Fruit fly (Drosophila melanogaster): ENCODE results near the gene Ugt36A1.
A peak's percentile ranks its signal among the peaks of the same experiment; 100 is the strongest.

The Ugt36A1 gene

dm6 chr2L:3656667-3657066 is 37.8 kb downstream of the Ugt36A1 start, which contains the start of gene for (continued):
- TF ChIP-seq Elba2 (GFP tag; optimal IDR thresholded peaks at IDR 0.05) (no peak), CG34224 (GFP tag; IDR thresholded peaks at IDR 0.05; ENCODE audit: partially characterized antibody) (no peak), TFAM (GFP tag; optimal IDR thresholded peaks at IDR 0.05) (no peak), CG17612 (GFP tag; IDR thresholded peaks at IDR 0.05) (no peak), CG12236 (GFP tag; optimal IDR thresholded peaks at IDR 0.05) (no peak), Hey (tag; optimal IDR thresholded peaks at IDR 0.05) (no peak), wdn (GFP tag; IDR thresholded peaks at IDR 0.05) (no peak), pita (GFP tag; optimal IDR thresholded peaks at IDR 0.05) (no peak), CG13123 (GFP tag; optimal IDR thresholded peaks at IDR 0.05) (no peak), CG1024 (GFP tag; IDR thresholded peaks at IDR 0.05) (no peak), esg (GFP tag; conservative IDR thresholded peaks at IDR 0.05) (no peak), CG18619 (GFP tag; optimal IDR thresholded peaks at IDR 0.05) (no peak), Ada2b (GFP tag; IDR thresholded peaks at IDR 0.05) (no peak), Atf6 (GFP tag; IDR thresholded peaks at IDR 0.05) (no peak), odd (GFP tag; optimal IDR thresholded peaks at IDR 0.05) (no peak), amos (GFP tag; IDR thresholded peaks at IDR 0.05; ENCODE audit: partially characterized antibody) (peak; percentile 9; the same call in 1 of the 2 replicates), Scr (GFP tag; IDR thresholded peaks at IDR 0.05; ENCODE audit: partially characterized antibody) (no peak), bbx (GFP tag; IDR thresholded peaks at IDR 0.05; ENCODE audit: partially characterized antibody) (peak; percentile 21; the same call in 1 of the 2 replicates), CG18262 (tag; optimal IDR thresholded peaks at IDR 0.05) (no peak), CG2678 (tag; optimal IDR thresholded peaks at IDR 0.05) (peak; percentile 21), CG42726 (GFP tag; IDR thresholded peaks at IDR 0.05; ENCODE audit: partially characterized antibody) (peak; percentile 38; the same call in 1 of the 2 replicates), CG12104 (GFP tag; optimal IDR thresholded peaks at IDR 0.05) (no peak), ind (GFP tag; optimal IDR thresholded peaks at IDR 0.05) (no peak), HmgZ (tag; optimal IDR thresholded peaks at IDR 0.05) (no peak), Awh (GFP tag; IDR thresholded peaks at IDR 0.05) (no peak), al (GFP tag; IDR thresholded peaks at IDR 0.05) (no peak), CG17568 (GFP tag; optimal IDR thresholded peaks at IDR 0.05) (no peak), ssp (GFP tag; IDR thresholded peaks at IDR 0.05) (no peak), CG3726 (GFP tag; IDR thresholded peaks at IDR 0.05) (no peak), dimm (GFP tag; IDR thresholded peaks at IDR 0.05) (no peak), CG12659 (GFP tag; optimal IDR thresholded peaks at IDR 0.05) (no peak), Med (GFP tag) (peak; percentile 50), H2.0 (GFP tag; IDR thresholded peaks at IDR 0.05) (no peak), zfh2 (GFP tag; optimal IDR thresholded peaks at IDR 0.05) (no peak), NC2β (GFP tag; optimal IDR thresholded peaks at IDR 0.05) (no peak), CG1832 (GFP tag; optimal IDR thresholded peaks at IDR 0.05) (no peak), CG8765 (GFP tag; IDR thresholded peaks at IDR 0.05) (no peak), GATAe (GFP tag; conservative IDR thresholded peaks at IDR 0.05) (no peak), pros (GFP tag; optimal IDR thresholded peaks at IDR 0.05) (no peak), chm (GFP tag; IDR thresholded peaks at IDR 0.05) (peak; percentile 75), Hr39 (optimal IDR thresholded peaks at IDR 0.05) (no peak), croc (GFP tag; conservative IDR thresholded peaks at IDR 0.05) (no peak), Trl (optimal IDR thresholded peaks at IDR 0.05) (peak; percentile 32 to 71), Trl (GFP tag; optimal IDR thresholded peaks at IDR 0.05) (no peak), CG17359 (tag; optimal IDR thresholded peaks at IDR 0.05) (no peak), sd (tag; optimal IDR thresholded peaks at IDR 0.05) (peak; percentile 47), Atf-2 (GFP tag; optimal IDR thresholded peaks at IDR 0.05) (no peak), CG12391 (tag; optimal IDR thresholded peaks at IDR 0.05) (no peak), CG43689 (GFP tag; IDR thresholded peaks at IDR 0.05) (no peak), yki (optimal IDR thresholded peaks at IDR 0.05) (no peak), danr (GFP tag; IDR thresholded peaks at IDR 0.05) (no peak), CG7786 (GFP tag; optimal IDR thresholded peaks at IDR 0.05) (no peak), pfk (GFP tag; optimal IDR thresholded peaks at IDR 0.05) (peak; percentile 76)
